Worm (Caenorhabditis elegans): Measurements from ENCODE around the gene K07E3.9.

- TF ChIP-seq ham-2 (GFP tag; optimal IDR thresholded peaks at IDR 0.05), result no peak
- TF ChIP-seq sem-2 (GFP tag; optimal IDR thresholded peaks at IDR 0.05), result no peak
- TF ChIP-seq unc-62 (GFP tag; optimal IDR thresholded peaks at IDR 0.05), result no peak
- TF ChIP-seq nhr-76 (tag; optimal IDR thresholded peaks at IDR 0.05), result no peak
These were observed 21.6 kb upstream of the K07E3.9 start, which contains the start of gene dao-3 for ce11 chrX:8086450-8086724.
